Worm (Caenorhabditis elegans) whole organism, L1 larva: Measurements from ENCODE around the gene ssq-1.
"Not testable (repeated sequence)": the region's sequence is repeated elsewhere in the genome, so short reads cannot be mapped to it uniquely, and the experiment has no call there.

Experiments
- C04F5.9 ChIP-seq: sonication (generic microtip); optimal IDR thresholded peaks from 2 replicates; lab custom pipeline; 2016; ENCODE audit warnings: missing genetic modification characterization, missing compliant biosample characterization
- C16A3.4 ChIP-seq: fragments of 150-350 bp; optimal IDR thresholded peaks from 2 replicates; lab custom pipeline; 2014; ENCODE audit warnings: missing biosample characterization, missing genetic modification characterization
- F16B12.6 ChIP-seq: fragments of 150-350 bp; optimal IDR thresholded peaks from 2 replicates; lab custom pipeline; 2014; ENCODE audit warnings: missing biosample characterization, missing genetic modification characterization
- Y116A8C.19 ChIP-seq: sonication (generic microtip); optimal IDR thresholded peaks from 2 replicates; lab custom pipeline; 2016; ENCODE audit warnings: missing compliant biosample characterization, missing genetic modification characterization, borderline replicate concordance
- ceh-63 ChIP-seq: fragments of 200-800 bp; sonication (Bioruptor generic); optimal IDR thresholded peaks from 2 replicates; lab custom pipeline; 2018; ENCODE audit warnings: mild to moderate bottlenecking, missing genetic modification characterization, missing compliant biosample characterization
- ceh-8 ChIP-seq: fragments of 200-800 bp; sonication (Bioruptor generic); optimal IDR thresholded peaks from 2 replicates; lab custom pipeline; 2018; ENCODE audit warnings: mild to moderate bottlenecking, missing genetic modification characterization, moderate library complexity, missing compliant biosample characterization
- ceh-82 ChIP-seq, 3 experiments: fragments of 150-350 bp in 1 of 3; sonication (generic microtip) in 2 of 3; optimal IDR thresholded peaks; 2 replicates each; lab custom pipeline; 2014 to 2017; ENCODE audit warnings: missing biosample characterization in 3 of 3, missing genetic modification characterization in 3 of 3
- ces-1 ChIP-seq: fragments of 150-350 bp; optimal IDR thresholded peaks from 2 replicates; lab custom pipeline; 2014; ENCODE audit warnings: missing biosample characterization, missing genetic modification reagents, missing genetic modification characterization
- dpl-1 ChIP-seq, 3 experiments: fragments of 150-350 bp in 2 of 3; sonication (generic microtip) in 1 of 3; optimal IDR thresholded peaks; 2 replicates each; lab custom pipeline; 2014 to 2017; ENCODE audit warnings: missing biosample characterization in 3 of 3, missing genetic modification characterization in 3 of 3, missing genetic modification reagents in 3 of 3
- dsc-1 ChIP-seq: sonication (generic microtip); optimal IDR thresholded peaks from 2 replicates; lab custom pipeline; 2016; ENCODE audit warnings: mild to moderate bottlenecking, missing genetic modification characterization, missing compliant biosample characterization
- efl-1 ChIP-seq, 4 experiments: fragments of 150-350 bp; optimal IDR thresholded peaks in 3 of 4; peaks in 1 of 4; 1 replicate in 1 of 4; 2 replicates in 3 of 4; lab custom pipeline; 2014; ENCODE audit warnings: missing biosample characterization in 2 of 4, missing genetic modification characterization in 2 of 4, missing genetic modification reagents in 2 of 4
- efl-3 ChIP-seq: fragments of 200-800 bp; sonication (Bioruptor generic); optimal IDR thresholded peaks from 2 replicates; lab custom pipeline; 2018; ENCODE audit warnings: mild to moderate bottlenecking, missing genetic modification characterization, missing compliant biosample characterization
- egl-13 ChIP-seq: sonication (generic microtip); optimal IDR thresholded peaks from 2 replicates; lab custom pipeline; 2016; ENCODE audit warnings: missing genotype, missing genetic modification reagents, missing genetic modification characterization, missing compliant biosample characterization
- elt-3 ChIP-seq, 6 experiments: fragments of 150-350 bp in 1 of 6; sonication (generic microtip); optimal IDR thresholded peaks; 2 replicates each; lab custom pipeline; 2017 to 2018; ENCODE audit warnings: missing biosample characterization in 6 of 6, missing genetic modification characterization in 6 of 6, inconsistent platforms in 1 of 6
- fkh-10 ChIP-seq: sonication (generic microtip); optimal IDR thresholded peaks from 2 replicates; lab custom pipeline; 2017; ENCODE audit warnings: missing biosample characterization, missing genetic modification reagents, missing genetic modification characterization
- fos-1 ChIP-seq: fragments of 150-350 bp; optimal IDR thresholded peaks from 2 replicates; lab custom pipeline; 2014; ENCODE audit warnings: missing biosample characterization, missing genetic modification characterization
- isw-1 ChIP-seq: fragments of 200-800 bp; sonication (Bioruptor generic); IDR thresholded peaks from 2 replicates; pipeline ENCODE4 v1.3.6; 2022; ENCODE audit warnings: missing genetic modification characterization, missing compliant biosample characterization
- jun-1 ChIP-seq: fragments of 150-350 bp; optimal IDR thresholded peaks from 2 replicates; lab custom pipeline; 2014; ENCODE audit warnings: missing biosample characterization, missing genetic modification reagents, missing genetic modification characterization
- lin-39 ChIP-seq: fragments of 150-350 bp; optimal IDR thresholded peaks from 2 replicates; lab custom pipeline; 2014; ENCODE audit warnings: missing biosample characterization, missing genetic modification reagents, missing genetic modification characterization
- mef-2 ChIP-seq: fragments of 150-350 bp; optimal IDR thresholded peaks from 2 replicates; lab custom pipeline; 2014; ENCODE audit warnings: missing biosample characterization, missing genetic modification characterization
- nhr-19 ChIP-seq: fragments of 200-800 bp; sonication (Bioruptor generic); conservative IDR thresholded peaks from 2 replicates; pipeline ENCODE4 v1.3.6; 2022; ENCODE audit warnings: missing genetic modification characterization, missing compliant biosample characterization
- nhr-20 ChIP-seq: sonication (generic microtip); optimal IDR thresholded peaks from 2 replicates; lab custom pipeline; 2016; ENCODE audit warnings: mild to moderate bottlenecking, missing genetic modification characterization, missing compliant biosample characterization
- nhr-28 ChIP-seq: fragments of 150-350 bp; optimal IDR thresholded peaks from 2 replicates; lab custom pipeline; 2014; ENCODE audit warnings: missing biosample characterization, missing genetic modification characterization
- nhr-47 ChIP-seq: sonication (generic microtip); optimal IDR thresholded peaks from 2 replicates; lab custom pipeline; 2016; ENCODE audit warnings: mild to moderate bottlenecking, missing genetic modification characterization, moderate library complexity, missing compliant biosample characterization
- nhr-76 ChIP-seq: sonication (generic microtip); optimal IDR thresholded peaks from 2 replicates; lab custom pipeline; 2017; ENCODE audit warnings: missing biosample characterization, missing genetic modification characterization
- nhr-85 ChIP-seq: sonication (generic microtip); peaks from one replicate; lab custom pipeline; 2016; ENCODE audit warnings: missing genetic modification characterization, inconsistent platforms, missing compliant biosample characterization
- rnt-1 ChIP-seq: sonication (generic microtip); optimal IDR thresholded peaks from 2 replicates; lab custom pipeline; 2016; ENCODE audit warnings: mild to moderate bottlenecking, missing genetic modification characterization, moderate library complexity, missing compliant biosample characterization
- skn-1 ChIP-seq: fragments of 150-350 bp; optimal IDR thresholded peaks from 2 replicates; lab custom pipeline; 2014; ENCODE audit warnings: missing biosample characterization, missing genetic modification characterization
- snu-23 ChIP-seq: sonication (generic microtip); optimal IDR thresholded peaks from 2 replicates; lab custom pipeline; 2016; ENCODE audit warnings: missing genetic modification characterization, missing compliant biosample characterization
- sox-4 ChIP-seq: sonication (generic microtip); optimal IDR thresholded peaks from 2 replicates; lab custom pipeline; 2016; ENCODE audit warnings: missing genetic modification characterization, missing compliant biosample characterization
- tbx-2 ChIP-seq: sonication (generic microtip); optimal IDR thresholded peaks from 2 replicates; lab custom pipeline; 2016; ENCODE audit warnings: missing genetic modification characterization, missing compliant biosample characterization
- tlp-1 ChIP-seq: fragments of 150-350 bp; optimal IDR thresholded peaks from 2 replicates; lab custom pipeline; 2014; ENCODE audit warnings: missing biosample characterization, missing genetic modification characterization
- unc-130 ChIP-seq: fragments of 150-350 bp; optimal IDR thresholded peaks from 2 replicates; lab custom pipeline; 2017; ENCODE audit warnings: missing biosample characterization, missing genetic modification characterization, inconsistent platforms
- unc-30 ChIP-seq: sonication (generic microtip); optimal IDR thresholded peaks from 2 replicates; lab custom pipeline; 2017; ENCODE audit warnings: missing biosample characterization, missing genetic modification characterization
- unc-86 ChIP-seq: sonication (generic microtip); optimal IDR thresholded peaks from 2 replicates; lab custom pipeline; 2016; ENCODE audit warnings: missing genetic modification characterization, missing compliant biosample characterization
- xbp-1 ChIP-seq: sonication (generic microtip); optimal IDR thresholded peaks from 2 replicates; lab custom pipeline; 2016; ENCODE audit warnings: missing genetic modification characterization, missing compliant biosample characterization

Gene ssq-1

ce11 chrIV:9884257-9884656 lies 31.9 kb downstream of the ssq-1 start, which contains the start of the genes prp-18 and mccc-1 (continued):
- peak; percentile 48 for TF ChIP-seq xbp-1 (tag; lab: Kevin White, UChicago)
- peak; percentile 8 for TF ChIP-seq fkh-10 (GFP tag; lab: Kevin White, UChicago)
- TF ChIP-seq unc-86 = peak; percentile 4
- TF ChIP-seq isw-1 (GFP tag; lab: Robert Waterston, UW) = peak; percentile 36
- peak in 1 of 3 experiments; percentile 62 for TF ChIP-seq ceh-82 (tag; optimal IDR thresholded peaks at IDR 0.05; lab: Kevin White, UChicago)
- TF ChIP-seq rnt-1 (tag; lab: Kevin White, UChicago) = peak; percentile 64
- peak; percentile 62 for TF ChIP-seq C16A3.4 (tag; lab: Kevin White, UChicago)
- peak; percentile 25; the same call in 1 of the 2 replicates for TF ChIP-seq nhr-19
- TF ChIP-seq egl-13 (tag; lab: Kevin White, UChicago) = no peak
- peak; percentile 43 to 69 (median 60) for TF ChIP-seq dpl-1 (GFP tag; optimal IDR thresholded peaks at IDR 0.05; lab: Kevin White, UChicago)
- TF ChIP-seq nhr-76 (tag; lab: Kevin White, UChicago) = no peak
- TF ChIP-seq, all 84 proteins: peak for 23

- TF ChIP-seq efl-1 (optimal IDR thresholded peaks at IDR 0.05; lab: Kevin White, UChicago) (no peak), efl-1 (GFP tag; optimal IDR thresholded peaks at IDR 0.05 in 1 of 2; lab: Kevin White, UChicago) (peak in 1 of 2 experiments; percentile 43), C04F5.9 (no peak)
- TF ChIP-seq, all 84 proteins: peak for 1
Measured at ce11 chrIV:9889857-9890256, 37.5 kb downstream of the ssq-1 start, which contains the start of gene ttbk-3. TSS of gene ttbk-3 (minus strand) at chrIV:9889957.

ce11 chrIV:9891938-9892337 lies 39.6 kb downstream of the ssq-1 start, which contains the start of gene F32B6.4:
TSS of gene F32B6.4 (minus strand) at chrIV:9892038.
- no peak for TF ChIP-seq nhr-85 (tag; lab: Kevin White, UChicago)
- TF ChIP-seq F16B12.6 (tag; lab: Kevin White, UChicago) = no peak
- no peak for TF ChIP-seq unc-86
- no peak for TF ChIP-seq efl-3 (GFP tag; lab: Kevin White, UChicago)
- no peak for TF ChIP-seq isw-1 (GFP tag; lab: Robert Waterston, UW)
- TF ChIP-seq jun-1 (tag; lab: Kevin White, UChicago) = no peak
- TF ChIP-seq fos-1 = no peak
- TF ChIP-seq lin-39 (tag; lab: Kevin White, UChicago) = no peak

- not testable (repeated sequence) for TF ChIP-seq snu-23 (GFP tag; lab: Kevin White, UChicago); dsc-1 (tag; lab: Kevin White, UChicago); dpl-1 (GFP tag; optimal IDR thresholded peaks at IDR 0.05; lab: Kevin White, UChicago)
Measured at ce11 chrIV:9893649-9894048, 41.3 kb downstream of the ssq-1 start, which contains the start of gene sss-1. TSS of gene sss-1 (minus strand) at chrIV:9893749.

- TF ChIP-seq nhr-28 (tag; lab: Kevin White, UChicago); nhr-20; Y116A8C.19: not testable (repeated sequence)
Measured at ce11 chrIV:9894331-9894730, 42.0 kb downstream of the ssq-1 start, which contains the start of gene msp-77. TSS of gene msp-77 (plus strand) at chrIV:9894631.

- no peak for TF ChIP-seq nhr-47 (tag; lab: Kevin White, UChicago)
- no peak for TF ChIP-seq ceh-63 (GFP tag; lab: Kevin White, UChicago)
- no peak for TF ChIP-seq elt-3 (tag; optimal IDR thresholded peaks at IDR 0.05; lab: Kevin White, UChicago)
- no peak for TF ChIP-seq sox-4 (tag; lab: Kevin White, UChicago)
- no peak for TF ChIP-seq ces-1 (GFP tag; lab: Kevin White, UChicago)
- no peak for TF ChIP-seq skn-1 (tag; lab: Kevin White, UChicago)
- TF ChIP-seq unc-30 (tag; lab: Kevin White, UChicago) = no peak
- TF ChIP-seq fkh-10 (GFP tag; lab: Kevin White, UChicago) = no peak
- no peak for TF ChIP-seq isw-1 (GFP tag; lab: Robert Waterston, UW)
- TF ChIP-seq C04F5.9 = no peak
- no peak for TF ChIP-seq egl-13 (tag; lab: Kevin White, UChicago)
- TF ChIP-seq tbx-2 = no peak
- no peak for TF ChIP-seq tlp-1 (tag; lab: Kevin White, UChicago)
- TF ChIP-seq unc-130 (tag; lab: Kevin White, UChicago) = no peak
- TF ChIP-seq mef-2 (tag; lab: Kevin White, UChicago) = no peak
- TF ChIP-seq ceh-8 = no peak
Measured at ce11 chrIV:9895088-9895487, 42.7 kb downstream of the ssq-1 start, which contains the start of gene ssp-32. TSS of gene ssp-32 (plus strand) at chrIV:9895388.
